Worm (Caenorhabditis elegans): ENCODE measurements around the gene dpf-6.

DNA sequence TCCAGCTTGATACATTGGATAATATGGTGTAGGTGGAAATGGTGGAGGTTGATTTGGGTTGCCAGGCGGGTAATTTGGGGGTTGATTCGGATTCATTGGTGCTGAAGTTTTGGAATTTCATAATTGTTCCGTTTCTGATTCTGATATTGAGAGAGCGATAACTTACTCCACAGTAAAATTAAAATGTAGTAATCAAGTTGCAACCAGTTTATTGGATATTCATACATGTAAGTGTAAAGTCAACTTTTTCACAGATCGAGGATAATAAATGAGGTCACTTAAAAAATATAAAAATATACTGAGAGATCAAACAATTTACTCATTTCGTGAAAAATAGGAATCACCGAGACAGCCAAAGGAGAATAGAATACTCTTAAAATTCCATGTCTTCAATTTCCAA is 10.1 kb upstream of the dpf-6 start, which contains the start of gene mdt-30:
- TF ChIP-seq nhr-77 (tag; optimal IDR thresholded peaks at IDR 0.05): no peak
- no peak for TF ChIP-seq unc-62 (GFP tag; optimal IDR thresholded peaks at IDR 0.05)
- no peak for TF ChIP-seq snpc-4 (tag; optimal IDR thresholded peaks at IDR 0.05)
- TF ChIP-seq ztf-11 (tag; optimal IDR thresholded peaks at IDR 0.05): no peak
- no peak for TF ChIP-seq nhr-237 (tag; optimal IDR thresholded peaks at IDR 0.05)
- no peak for TF ChIP-seq lsy-12 (tag; optimal IDR thresholded peaks at IDR 0.05)
